Worm (Caenorhabditis elegans) whole organism, L1 larva: Measurements from ENCODE around the gene nhr-149.
"Not testable (repeated sequence)": the region's sequence is repeated elsewhere in the genome, so short reads cannot be mapped to it uniquely, and the experiment has no call there.

Source experiments
- C16A3.4 ChIP-seq: fragments of 150-350 bp; optimal IDR thresholded peaks from 2 replicates; lab custom pipeline; 2014; ENCODE audit warnings: missing biosample characterization, missing genetic modification characterization
- C34B4.2 ChIP-seq: sonication (generic microtip); optimal IDR thresholded peaks from 2 replicates; lab custom pipeline; 2017; ENCODE audit warnings: mild to moderate bottlenecking, missing genetic modification characterization, missing compliant biosample characterization
- F16B12.6 ChIP-seq: fragments of 150-350 bp; optimal IDR thresholded peaks from 2 replicates; lab custom pipeline; 2014; ENCODE audit warnings: missing biosample characterization, missing genetic modification characterization
- Y116A8C.19 ChIP-seq: sonication (generic microtip); optimal IDR thresholded peaks from 2 replicates; lab custom pipeline; 2016; ENCODE audit warnings: missing compliant biosample characterization, missing genetic modification characterization, borderline replicate concordance
- aly-2 ChIP-seq: fragments of 150-350 bp; optimal IDR thresholded peaks from 2 replicates; lab custom pipeline; 2014; ENCODE audit warnings: missing biosample characterization, missing genetic modification characterization
- blmp-1 ChIP-seq: fragments of 150-350 bp; optimal IDR thresholded peaks from 2 replicates; lab custom pipeline; 2014; ENCODE audit warnings: missing biosample characterization, missing genetic modification characterization
- ceh-63 ChIP-seq: fragments of 200-800 bp; sonication (Bioruptor generic); optimal IDR thresholded peaks from 2 replicates; lab custom pipeline; 2018; ENCODE audit warnings: mild to moderate bottlenecking, missing genetic modification characterization, missing compliant biosample characterization
- ceh-90 ChIP-seq: sonication (generic microtip); optimal IDR thresholded peaks from 2 replicates; lab custom pipeline; 2016; ENCODE audit warnings: missing genetic modification characterization, missing compliant biosample characterization
- ces-1 ChIP-seq: fragments of 150-350 bp; optimal IDR thresholded peaks from 2 replicates; lab custom pipeline; 2014; ENCODE audit warnings: missing biosample characterization, missing genetic modification reagents, missing genetic modification characterization
- dsc-1 ChIP-seq: sonication (generic microtip); optimal IDR thresholded peaks from 2 replicates; lab custom pipeline; 2016; ENCODE audit warnings: mild to moderate bottlenecking, missing genetic modification characterization, missing compliant biosample characterization
- egl-27 ChIP-seq, 2 experiments: fragments of 150-350 bp in 1 of 2; sonication (generic microtip); optimal IDR thresholded peaks; 3 replicates each; lab custom pipeline; 2017 to 2018; ENCODE audit warnings: missing biosample characterization in 2 of 2, missing genetic modification characterization in 2 of 2, missing genetic modification reagents in 2 of 2
- fos-1 ChIP-seq: fragments of 150-350 bp; optimal IDR thresholded peaks from 2 replicates; lab custom pipeline; 2014; ENCODE audit warnings: missing biosample characterization, missing genetic modification characterization
- hpl-2 ChIP-seq: fragments of 150-350 bp; optimal IDR thresholded peaks from 2 replicates; lab custom pipeline; 2014; ENCODE audit warnings: missing biosample characterization, missing genetic modification reagents, missing genetic modification characterization
- jun-1 ChIP-seq: fragments of 150-350 bp; optimal IDR thresholded peaks from 2 replicates; lab custom pipeline; 2014; ENCODE audit warnings: missing biosample characterization, missing genetic modification reagents, missing genetic modification characterization
- lin-35 ChIP-seq, 2 experiments: fragments of 150-350 bp; optimal IDR thresholded peaks; 2 replicates each; lab custom pipeline; 2014; ENCODE audit warnings: missing biosample characterization in 2 of 2, missing genetic modification characterization in 2 of 2, missing genetic modification reagents in 2 of 2
- mab-9 ChIP-seq: fragments of 200-800 bp; sonication (Bioruptor generic); IDR thresholded peaks from 2 replicates; pipeline ENCODE4 v1.3.6; 2022; ENCODE audit warnings: missing genetic modification reagents, missing genetic modification characterization, missing compliant biosample characterization
- mdl-1 ChIP-seq, 2 experiments: fragments of 150-350 bp; optimal IDR thresholded peaks; 2 replicates each; lab custom pipeline; 2014 to 2017; ENCODE audit warnings: missing biosample characterization in 2 of 2, missing genetic modification characterization in 2 of 2, inconsistent platforms in 1 of 2
- nhr-12 ChIP-seq: sonication (generic microtip); optimal IDR thresholded peaks from 2 replicates; lab custom pipeline; 2017; ENCODE audit warnings: missing biosample characterization, missing genetic modification characterization
- nhr-237 ChIP-seq: fragments of 150-350 bp; optimal IDR thresholded peaks from 2 replicates; lab custom pipeline; 2014; ENCODE audit warnings: missing biosample characterization, missing genetic modification characterization
- nhr-47 ChIP-seq: sonication (generic microtip); optimal IDR thresholded peaks from 2 replicates; lab custom pipeline; 2016; ENCODE audit warnings: mild to moderate bottlenecking, missing genetic modification characterization, moderate library complexity, missing compliant biosample characterization
- nhr-71 ChIP-seq: sonication (generic microtip); optimal IDR thresholded peaks from 2 replicates; lab custom pipeline; 2016; ENCODE audit warnings: mild to moderate bottlenecking, missing genetic modification characterization, moderate library complexity, missing compliant biosample characterization
- nhr-76 ChIP-seq: sonication (generic microtip); optimal IDR thresholded peaks from 2 replicates; lab custom pipeline; 2017; ENCODE audit warnings: missing biosample characterization, missing genetic modification characterization
- nhr-84 ChIP-seq: sonication (generic microtip); optimal IDR thresholded peaks from 2 replicates; lab custom pipeline; 2017; ENCODE audit warnings: missing biosample characterization, missing genetic modification characterization
- nhr-85 ChIP-seq: sonication (generic microtip); peaks from one replicate; lab custom pipeline; 2016; ENCODE audit warnings: missing genetic modification characterization, inconsistent platforms, missing compliant biosample characterization
- nhr-90 ChIP-seq: sonication (generic microtip); optimal IDR thresholded peaks from 2 replicates; lab custom pipeline; 2016; ENCODE audit warnings: mild to moderate bottlenecking, missing genetic modification characterization, missing compliant biosample characterization; ENCODE audit not compliant: poor library complexity
- skn-1 ChIP-seq: fragments of 150-350 bp; optimal IDR thresholded peaks from 2 replicates; lab custom pipeline; 2014; ENCODE audit warnings: missing biosample characterization, missing genetic modification characterization
- snpc-4 ChIP-seq: fragments of 150-350 bp; optimal IDR thresholded peaks from 2 replicates; lab custom pipeline; 2014; ENCODE audit warnings: missing biosample characterization, missing genetic modification characterization
- sox-4 ChIP-seq: sonication (generic microtip); optimal IDR thresholded peaks from 2 replicates; lab custom pipeline; 2016; ENCODE audit warnings: missing genetic modification characterization, missing compliant biosample characterization
- sptf-1 ChIP-seq: fragments of 150-350 bp; optimal IDR thresholded peaks from 2 replicates; lab custom pipeline; 2014; ENCODE audit warnings: missing biosample characterization, missing genetic modification characterization
- swsn-7 ChIP-seq: sonication (generic microtip); optimal IDR thresholded peaks from 2 replicates; lab custom pipeline; 2016; ENCODE audit warnings: missing genetic modification characterization, missing compliant biosample characterization
- tbx-2 ChIP-seq: sonication (generic microtip); optimal IDR thresholded peaks from 2 replicates; lab custom pipeline; 2016; ENCODE audit warnings: missing genetic modification characterization, missing compliant biosample characterization
- unc-130 ChIP-seq: fragments of 150-350 bp; optimal IDR thresholded peaks from 2 replicates; lab custom pipeline; 2017; ENCODE audit warnings: missing biosample characterization, missing genetic modification characterization, inconsistent platforms
- unc-98 ChIP-seq: fragments of 200-800 bp; sonication (Bioruptor generic); IDR thresholded peaks from 2 replicates; pipeline ENCODE4 v1.3.6; 2022; ENCODE audit warnings: missing genetic modification characterization, missing compliant biosample characterization
- zip-4 ChIP-seq: fragments of 200-800 bp; sonication (Bioruptor generic); optimal IDR thresholded peaks from 2 replicates; lab custom pipeline; 2018; ENCODE audit warnings: mild to moderate bottlenecking, missing genetic modification characterization, moderate library complexity, missing compliant biosample characterization

The nhr-149 gene

ce11 chrV:7343522-7343921 lies 5.9 kb downstream of the nhr-149 start, which contains the start of gene srh-244:
TSS of gene srh-244 (plus strand) at chrV:7343822.
- no peak for TF ChIP-seq C34B4.2 (tag; lab: Kevin White, UChicago)
- TF ChIP-seq blmp-1 (tag; lab: Kevin White, UChicago) = no peak
- no peak for TF ChIP-seq swsn-7 (tag; lab: Kevin White, UChicago)
- no peak for TF ChIP-seq F16B12.6 (tag; lab: Kevin White, UChicago)
- no peak for TF ChIP-seq hpl-2 (GFP tag; lab: Kevin White, UChicago)
- TF ChIP-seq nhr-47 (tag; lab: Kevin White, UChicago) = no peak
- TF ChIP-seq ceh-90 (tag; lab: Kevin White, UChicago) = no peak
- no peak for TF ChIP-seq nhr-12 (tag; lab: Kevin White, UChicago)
- TF ChIP-seq egl-27 (tag; optimal IDR thresholded peaks at IDR 0.05; lab: Kevin White, UChicago) = no peak
- no peak for TF ChIP-seq zip-4
- no peak for TF ChIP-seq mdl-1 (tag; optimal IDR thresholded peaks at IDR 0.05; lab: Kevin White, UChicago)
- TF ChIP-seq C16A3.4 (tag; lab: Kevin White, UChicago) = no peak
- TF ChIP-seq nhr-71 = no peak
- no peak for TF ChIP-seq Y116A8C.19 (tag; lab: Kevin White, UChicago)
- no peak for TF ChIP-seq mab-9 (GFP tag; lab: Robert Waterston, UW)
- TF ChIP-seq sptf-1 (tag; lab: Kevin White, UChicago) = no peak
- TF ChIP-seq aly-2 = no peak

- no peak for TF ChIP-seq nhr-237 (tag; lab: Kevin White, UChicago)
- TF ChIP-seq sptf-1 (tag; lab: Kevin White, UChicago) = no peak
- TF ChIP-seq blmp-1 (tag; lab: Kevin White, UChicago) = peak; percentile 2
These were observed 7.5 kb downstream of the nhr-149 start, which contains the start of the genes nhr-263 and nhr-148 for ce11 chrV:7341942-7342341. TSS of gene nhr-263 (minus strand) at chrV:7342042. TSS of gene nhr-148 (plus strand) at chrV:7342156.

- TF ChIP-seq unc-98 (GFP tag; lab: Robert Waterston, UW) (no peak), nhr-85 (tag; lab: Kevin White, UChicago) (no peak), snpc-4 (tag; lab: Kevin White, UChicago) (no peak), hpl-2 (GFP tag; lab: Kevin White, UChicago) (no peak), ceh-63 (GFP tag; lab: Kevin White, UChicago) (no peak), dsc-1 (tag; lab: Kevin White, UChicago) (no peak), ces-1 (GFP tag; lab: Kevin White, UChicago) (no peak), unc-130 (no peak), jun-1 (tag; lab: Kevin White, UChicago) (no peak), nhr-237 (tag; lab: Kevin White, UChicago) (no peak), skn-1 (no peak), sox-4 (tag; lab: Kevin White, UChicago) (no peak), tbx-2 (tag; lab: Kevin White, UChicago) (no peak), nhr-47 (tag; lab: Kevin White, UChicago) (no peak), nhr-76 (tag; lab: Kevin White, UChicago) (no peak)
These were observed 9.6 kb downstream of the nhr-149 start, which contains the start of gene srh-187 for ce11 chrV:7339831-7340230. TSS of gene srh-187 (minus strand) at chrV:7339931.

ce11 chrV:7337218-7337617 lies 12.2 kb downstream of the nhr-149 start, which contains the start of gene F10G2.7:
TSS of gene F10G2.7 (minus strand) at chrV:7337318.
- not testable (repeated sequence) for TF ChIP-seq nhr-84 (tag; lab: Kevin White, UChicago); fos-1; lin-35 (GFP tag; optimal IDR thresholded peaks at IDR 0.05; lab: Kevin White, UChicago)

ce11 chrV:7332253-7332652 lies 17.2 kb downstream of the nhr-149 start, which contains the start of gene F10G2.1:
TSS of gene F10G2.1 (plus strand) at chrV:7332553.
- TF ChIP-seq nhr-90 = no peak
- TF ChIP-seq mab-9 (GFP tag; lab: Robert Waterston, UW) = no peak
